Worm (Caenorhabditis elegans): Measurements from ENCODE around the gene mrps-9.

The mrps-9 gene

ce11 chrIII:8283525-8283924 lies 17.7 kb downstream of the mrps-9 start:
- TF ChIP-seq nhr-237 (tag; optimal IDR thresholded peaks at IDR 0.05) (no peak), R02D3.7 (tag; optimal IDR thresholded peaks at IDR 0.05) (no peak), dmd-4 (tag; optimal IDR thresholded peaks at IDR 0.05) (no peak), crh-2 (tag; optimal IDR thresholded peaks at IDR 0.05) (no peak), peb-1 (tag; optimal IDR thresholded peaks at IDR 0.05) (no peak), lin-13 (GFP tag; optimal IDR thresholded peaks at IDR 0.05) (no peak), unc-55 (GFP tag; optimal IDR thresholded peaks at IDR 0.05) (no peak), F13H6.1 (tag; optimal IDR thresholded peaks at IDR 0.05) (no peak)

ce11 chrIII:8286003-8286402 lies 20.1 kb downstream of the mrps-9 start:
- TF ChIP-seq elt-3 (tag; optimal IDR thresholded peaks at IDR 0.05): no peak
- TF ChIP-seq mbf-1 (tag; optimal IDR thresholded peaks at IDR 0.05): no peak
- TF ChIP-seq alr-1 (tag; optimal IDR thresholded peaks at IDR 0.05): no peak
- peak; percentile 42 for TF ChIP-seq unc-55 (GFP tag; optimal IDR thresholded peaks at IDR 0.05)
- no peak for TF ChIP-seq mdl-1 (tag; optimal IDR thresholded peaks at IDR 0.05)
- TF ChIP-seq nhr-77 (tag; optimal IDR thresholded peaks at IDR 0.05): no peak
- no peak for TF ChIP-seq blmp-1 (tag; optimal IDR thresholded peaks at IDR 0.05; ENCODE audit: insufficient read depth)
- no peak for TF ChIP-seq lsy-2 (tag; optimal IDR thresholded peaks at IDR 0.05)
- TF ChIP-seq elt-1 (tag; optimal IDR thresholded peaks at IDR 0.05): no peak

ce11 chrIII:8286824-8287223 lies 21.0 kb downstream of the mrps-9 start:
- no peak for TF ChIP-seq gmeb-1 (tag; optimal IDR thresholded peaks at IDR 0.05)
- TF ChIP-seq R02D3.7 (tag; optimal IDR thresholded peaks at IDR 0.05): no peak
- no peak for TF ChIP-seq sma-3 (GFP tag; optimal IDR thresholded peaks at IDR 0.05)
- no peak for TF ChIP-seq blmp-1 (tag; optimal IDR thresholded peaks at IDR 0.05; ENCODE audit: insufficient read depth)
- TF ChIP-seq lsy-2 (tag; optimal IDR thresholded peaks at IDR 0.05): no peak
- no peak for TF ChIP-seq nhr-10 (tag; optimal IDR thresholded peaks at IDR 0.05)
- TF ChIP-seq nhr-11 (tag; optimal IDR thresholded peaks at IDR 0.05): no peak
- TF ChIP-seq zag-1 (tag; optimal IDR thresholded peaks at IDR 0.05): no peak

DNA sequence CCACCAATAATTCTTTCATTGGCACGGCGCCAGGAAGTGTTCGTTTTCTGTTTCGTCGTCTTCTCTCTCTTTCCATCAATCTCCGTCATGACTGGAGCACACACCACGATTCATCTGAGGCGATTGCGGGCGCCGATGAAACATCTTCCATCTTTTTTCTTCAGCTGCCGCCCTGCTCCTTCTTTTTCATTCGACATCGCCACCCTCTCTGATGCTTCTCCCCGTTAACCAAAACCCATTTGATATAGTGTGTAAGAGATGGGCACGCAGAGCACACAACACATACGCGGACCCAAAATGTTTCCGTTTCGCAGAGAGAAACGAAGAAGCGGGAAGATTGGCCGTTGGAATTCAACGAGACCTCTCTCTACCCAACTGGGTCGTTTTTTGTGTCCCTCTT lies 21.7 kb downstream of the mrps-9 start:
- TF ChIP-seq elt-3 (tag; optimal IDR thresholded peaks at IDR 0.05): no peak
- no peak for TF ChIP-seq sma-9 (GFP tag; optimal IDR thresholded peaks at IDR 0.05)
- no peak for TF ChIP-seq sma-9 (tag; optimal IDR thresholded peaks at IDR 0.05)
- TF ChIP-seq lin-39 (tag; optimal IDR thresholded peaks at IDR 0.05): no peak
- no peak for TF ChIP-seq gmeb-1 (tag; optimal IDR thresholded peaks at IDR 0.05)
- TF ChIP-seq ztf-1 (GFP tag; conservative IDR thresholded peaks at IDR 0.05): no peak
- TF ChIP-seq unc-62 (GFP tag; optimal IDR thresholded peaks at IDR 0.05): peak; percentile 11
- peak; percentile 43 for TF ChIP-seq C34F6.9 (tag; optimal IDR thresholded peaks at IDR 0.05)
- no peak for TF ChIP-seq nhr-237 (tag; optimal IDR thresholded peaks at IDR 0.05)
- no peak for TF ChIP-seq nhr-11 (tag; optimal IDR thresholded peaks at IDR 0.05)
- no peak for TF ChIP-seq skn-1 (tag; optimal IDR thresholded peaks at IDR 0.05)
- TF ChIP-seq ztf-11 (tag; optimal IDR thresholded peaks at IDR 0.05): no peak
- peak; percentile 61 for TF ChIP-seq F13H6.1 (tag; optimal IDR thresholded peaks at IDR 0.05)
- TF ChIP-seq R02D3.7 (tag; optimal IDR thresholded peaks at IDR 0.05): no peak
- no peak for TF ChIP-seq egl-27 (tag; optimal IDR thresholded peaks at IDR 0.05)
- no peak for TF ChIP-seq snpc-4 (tag; optimal IDR thresholded peaks at IDR 0.05)
- TF ChIP-seq unc-55 (GFP tag; optimal IDR thresholded peaks at IDR 0.05): no peak
- TF ChIP-seq nhr-10 (tag; optimal IDR thresholded peaks at IDR 0.05): no peak
- no peak for TF ChIP-seq ceh-82 (tag; optimal IDR thresholded peaks at IDR 0.05)
- TF ChIP-seq alr-1 (tag; optimal IDR thresholded peaks at IDR 0.05): no peak
- TF ChIP-seq ztf-4 (tag; optimal IDR thresholded peaks at IDR 0.05): no peak
- TF ChIP-seq sma-3 (GFP tag; optimal IDR thresholded peaks at IDR 0.05): no peak
- TF ChIP-seq lsy-2 (tag; optimal IDR thresholded peaks at IDR 0.05): peak in 1 of 2 experiments; percentile 49
- peak in 1 of 2 experiments; percentile 14 for TF ChIP-seq mdl-1 (tag; optimal IDR thresholded peaks at IDR 0.05)
- no peak for TF ChIP-seq mbf-1 (tag; optimal IDR thresholded peaks at IDR 0.05)
- no peak for TF ChIP-seq crh-2 (tag; optimal IDR thresholded peaks at IDR 0.05)
- TF ChIP-seq nhr-23 (tag; optimal IDR thresholded peaks at IDR 0.05): no peak
- no peak for TF ChIP-seq lin-13 (GFP tag; optimal IDR thresholded peaks at IDR 0.05)
- TF ChIP-seq sem-4 (tag; optimal IDR thresholded peaks at IDR 0.05): no peak
- no peak for TF ChIP-seq elt-1 (tag; optimal IDR thresholded peaks at IDR 0.05)
- no peak for TF ChIP-seq unc-39 (tag; optimal IDR thresholded peaks at IDR 0.05)
- TF ChIP-seq lin-11 (tag; optimal IDR thresholded peaks at IDR 0.05): no peak
- TF ChIP-seq ama-1 (optimal IDR thresholded peaks at IDR 0.05): no peak
- no peak for TF ChIP-seq aly-2 (tag; optimal IDR thresholded peaks at IDR 0.05)
- no peak for TF ChIP-seq nhr-25 (tag; optimal IDR thresholded peaks at IDR 0.05)
- peak; percentile 41 for TF ChIP-seq zag-1 (tag; optimal IDR thresholded peaks at IDR 0.05)
- TF ChIP-seq blmp-1 (tag; optimal IDR thresholded peaks at IDR 0.05; ENCODE audit: insufficient read depth): no peak
- TF ChIP-seq nhr-129 (tag; optimal IDR thresholded peaks at IDR 0.05): peak; percentile 42
- no peak for TF ChIP-seq nhr-77 (tag; optimal IDR thresholded peaks at IDR 0.05)
- no peak for TF ChIP-seq nhr-21 (tag; optimal IDR thresholded peaks at IDR 0.05)
- no peak for TF ChIP-seq nhr-12 (tag; optimal IDR thresholded peaks at IDR 0.05)
- no peak for TF ChIP-seq ceh-16 (tag; optimal IDR thresholded peaks at IDR 0.05)
- TF ChIP-seq Y55F3AM.14 (GFP tag; optimal IDR thresholded peaks at IDR 0.05): peak; percentile 36
- TF ChIP-seq mab-5 (tag; optimal IDR thresholded peaks at IDR 0.05): peak; percentile 74
